Worm (Caenorhabditis elegans): ENCODE data around the gene tmem-258.
A peak's percentile ranks its signal among the peaks of the same experiment; 100 is the strongest.

tmem-258 gene

DNA sequence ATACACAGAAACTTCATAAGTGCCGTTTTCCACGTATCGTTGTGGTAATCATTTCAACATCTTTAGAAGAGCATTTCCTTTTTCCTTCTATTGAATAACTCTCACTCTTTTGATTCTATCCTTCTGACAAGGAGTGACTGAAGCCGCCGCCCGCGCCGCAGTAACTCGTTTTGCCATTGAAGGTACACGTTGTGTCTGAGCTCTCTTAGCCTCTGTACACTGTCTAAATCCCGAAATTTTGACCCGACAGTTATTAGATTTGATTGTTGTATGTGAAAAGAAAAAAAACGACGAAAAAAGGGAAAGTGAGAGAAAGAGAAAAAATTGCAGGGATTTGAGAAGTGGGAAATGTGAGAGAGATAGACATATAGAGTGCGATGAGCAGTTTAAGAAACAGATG is 48.3 kb downstream of the tmem-258 start (continued):
- TF ChIP-seq Y116A8C.19 (tag; optimal IDR thresholded peaks at IDR 0.05; ENCODE audit: borderline replicate concordance) (no peak), mab-9 (GFP tag; IDR thresholded peaks at IDR 0.05) (no peak), dsc-1 (tag; optimal IDR thresholded peaks at IDR 0.05) (no peak), xbp-1 (tag; optimal IDR thresholded peaks at IDR 0.05) (no peak), elt-2 (tag; optimal IDR thresholded peaks at IDR 0.05) (no peak), lin-13 (GFP tag; optimal IDR thresholded peaks at IDR 0.05) (no peak), pqm-1 (tag; optimal IDR thresholded peaks at IDR 0.05) (no peak), lin-35 (GFP tag; optimal IDR thresholded peaks at IDR 0.05) (no peak), irx-1 (tag; optimal IDR thresholded peaks at IDR 0.05) (peak; percentile 12), nhr-90 (tag; optimal IDR thresholded peaks at IDR 0.05; ENCODE audit: poor library complexity) (no peak), sptf-1 (tag; optimal IDR thresholded peaks at IDR 0.05) (no peak), fkh-8 (tag; optimal IDR thresholded peaks at IDR 0.05) (no peak), hpl-2 (GFP tag; optimal IDR thresholded peaks at IDR 0.05) (no peak), ztf-11 (tag; optimal IDR thresholded peaks at IDR 0.05) (no peak)

DNA sequence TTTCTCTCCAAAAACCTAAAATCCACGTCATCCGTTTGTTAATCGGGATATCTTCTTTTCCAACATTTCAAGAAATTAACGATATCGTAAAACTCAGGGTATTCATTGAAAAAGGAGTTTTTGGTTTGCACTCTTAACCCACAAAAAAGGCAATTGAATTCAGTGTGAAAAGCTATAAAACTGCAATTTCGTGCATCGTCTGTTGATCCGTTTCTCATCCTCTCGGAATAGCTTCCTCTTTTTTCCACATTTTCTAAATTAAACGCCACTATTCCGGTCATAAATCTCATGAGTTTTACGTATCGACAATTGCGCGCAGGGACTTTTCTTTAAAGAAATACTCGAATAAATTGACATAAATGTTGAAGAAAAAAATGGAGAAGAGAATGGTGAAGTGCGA is 49.2 kb downstream of the tmem-258 start:
- TF ChIP-seq ceh-63 (GFP tag; optimal IDR thresholded peaks at IDR 0.05) (peak; percentile 84), efl-3 (GFP tag; optimal IDR thresholded peaks at IDR 0.05) (no peak)

Measured in whole organism, L1 larva.